Fruit fly (Drosophila melanogaster) whole organism, embryonic: ENCODE data around the gene CG5107.

ENCODE experiments used
- Ada2b ChIP-seq: fragments of 200-800 bp; sonication (Bioruptor generic); IDR thresholded peaks from 2 replicates; pipeline ENCODE4 v1.3.6; 2022; ENCODE audit warnings: missing biosample characterization, missing genetic modification characterization
- Awh ChIP-seq: fragments of 200-800 bp; sonication (Bioruptor generic); IDR thresholded peaks from 2 replicates; pipeline ENCODE4, ENCODE4 v1.3.6; 2022; ENCODE audit warnings: missing biosample characterization, missing genetic modification characterization
- Bgb ChIP-seq: fragments of 200-800 bp; sonication (Bioruptor generic); IDR thresholded peaks from 2 replicates; pipeline ENCODE4 v1.3.6; 2022; ENCODE audit warnings: missing biosample characterization, missing genetic modification characterization; ENCODE audit not compliant: partially characterized antibody
- CG10462 ChIP-seq: fragments of 200-800 bp; sonication (Bioruptor generic); optimal IDR thresholded peaks from 2 replicates; lab custom pipeline; 2016; ENCODE audit warnings: missing biosample characterization, missing genetic modification characterization
- CG13123 ChIP-seq: fragments of 200-800 bp; sonication (Bioruptor generic); optimal IDR thresholded peaks from 2 replicates; lab custom pipeline; 2016; ENCODE audit warnings: missing biosample characterization, missing genetic modification characterization
- CG13775 ChIP-seq: fragments of 200-800 bp; sonication (Bioruptor generic); optimal IDR thresholded peaks from 3 replicates; lab custom pipeline; 2017; ENCODE audit warnings: missing biosample characterization, mild to moderate bottlenecking, missing genetic modification characterization
- CG1603 ChIP-seq: fragments of 200-800 bp; sonication (Bioruptor generic); optimal IDR thresholded peaks from 2 replicates; lab custom pipeline; 2019; ENCODE audit warnings: missing biosample characterization, mild to moderate bottlenecking, missing genetic modification characterization, moderate library complexity
- CG16779 ChIP-seq: fragments of 200-800 bp; sonication (Bioruptor generic); IDR thresholded peaks from 2 replicates; pipeline ENCODE4 v1.3.6; 2022; ENCODE audit warnings: missing biosample characterization, missing genetic modification characterization
- CG16863 ChIP-seq: fragments of 200-800 bp; sonication (Bioruptor generic); optimal IDR thresholded peaks from 3 replicates; lab custom pipeline; 2016; ENCODE audit warnings: missing biosample characterization, missing genetic modification characterization
- CG17361 ChIP-seq: fragments of 200-800 bp; sonication (Bioruptor generic); IDR thresholded peaks from 3 replicates; pipeline ENCODE4 v1.3.6; 2022; ENCODE audit warnings: missing biosample characterization, missing genetic modification characterization
- CG17829 ChIP-seq: fragments of 200-800 bp; optimal IDR thresholded peaks from 2 replicates; lab custom pipeline; 2019; ENCODE audit warnings: missing biosample characterization, mild to moderate bottlenecking, missing genetic modification characterization, moderate library complexity
- CG3065 ChIP-seq: fragments of 200-800 bp; sonication (Bioruptor generic); optimal IDR thresholded peaks from 2 replicates; lab custom pipeline; 2016; ENCODE audit warnings: missing biosample characterization, missing genetic modification characterization
- CG32767 ChIP-seq: fragments of 200-800 bp; sonication (Bioruptor generic); IDR thresholded peaks from 2 replicates; pipeline ENCODE4 v1.3.6; 2022; ENCODE audit warnings: missing biosample characterization, missing genetic modification characterization
- CG3838 ChIP-seq: fragments of 200-800 bp; sonication (Bioruptor generic); optimal IDR thresholded peaks from 3 replicates; lab custom pipeline; 2016; ENCODE audit warnings: missing biosample characterization, missing genetic modification characterization
- CG4854 ChIP-seq: fragments of 200-800 bp; sonication (Bioruptor generic); optimal IDR thresholded peaks from 2 replicates; lab custom pipeline; 2016; ENCODE audit warnings: missing biosample characterization, missing genetic modification characterization, inconsistent platforms
- CG6175 ChIP-seq: fragments of 200-800 bp; sonication (Bioruptor generic); IDR thresholded peaks from 3 replicates; pipeline ENCODE4 v1.3.6; 2022; ENCODE audit warnings: missing biosample characterization, missing genetic modification characterization
- CG7271 ChIP-seq: fragments of 200-800 bp; sonication (Bioruptor generic); optimal IDR thresholded peaks from 2 replicates; lab custom pipeline; 2018; ENCODE audit warnings: missing biosample characterization, mild to moderate bottlenecking, missing genetic modification characterization, moderate library complexity
- D19B ChIP-seq: fragments of 200-800 bp; sonication (Bioruptor generic); optimal IDR thresholded peaks from 2 replicates; lab custom pipeline; 2017; ENCODE audit warnings: missing biosample characterization, mild to moderate bottlenecking, missing genetic modification characterization
- Dfd ChIP-seq, 2 experiments: fragments of >200 bp; optimal IDR thresholded peaks; 2 replicates each; lab custom pipeline; 2017; ENCODE audit warnings: missing biosample characterization in 2 of 2, missing genetic modification characterization in 2 of 2
- HLH3B ChIP-seq: fragments of 200-800 bp; sonication (Bioruptor generic); IDR thresholded peaks from 2 replicates; pipeline ENCODE4 v1.3.6; 2022; ENCODE audit warnings: missing biosample characterization, missing genetic modification characterization
- Hr78 ChIP-seq, 2 experiments: fragments of 200-800 bp in 1 of 2; fragments of >200 bp in 1 of 2; sonication (Bioruptor generic) in 1 of 2; optimal IDR thresholded peaks; 2 replicates each; lab custom pipeline; 2017 to 2019; ENCODE audit warnings: missing biosample characterization in 2 of 2, missing genetic modification characterization in 2 of 2, mild to moderate bottlenecking in 1 of 2, moderate library complexity in 1 of 2
- NFAT ChIP-seq: fragments of 200-800 bp; sonication (Bioruptor generic); IDR thresholded peaks from 2 replicates; pipeline ENCODE4 v1.3.6; 2022; ENCODE audit warnings: missing biosample characterization, missing genetic modification characterization
- Oli ChIP-seq: fragments of 200-800 bp; sonication (Bioruptor generic); optimal IDR thresholded peaks from 2 replicates; lab custom pipeline; 2018; ENCODE audit warnings: missing biosample characterization, mild to moderate bottlenecking, missing genetic modification characterization, moderate library complexity
- Sin3A ChIP-seq: fragments of >200 bp; optimal IDR thresholded peaks from 2 replicates; lab custom pipeline; 2018
- Six4 ChIP-seq: fragments of 200-800 bp; sonication (Bioruptor generic); optimal IDR thresholded peaks from 2 replicates; lab custom pipeline; 2016; ENCODE audit warnings: missing biosample characterization, missing genetic modification characterization
- Sry-δ ChIP-seq: fragments of 200-800 bp; sonication (Bioruptor generic); optimal IDR thresholded peaks from 2 replicates; lab custom pipeline; 2016; ENCODE audit warnings: missing biosample characterization, missing genetic modification characterization
- Stat92E ChIP-seq, 3 experiments: fragments of >200 bp in 2 of 3; fragments of 200-800 bp in 1 of 3; sonication (Bioruptor generic) in 1 of 3; optimal IDR thresholded peaks; 2 replicates each; lab custom pipeline; 2017 to 2019; ENCODE audit warnings: missing biosample characterization in 3 of 3, missing genetic modification characterization in 3 of 3, mild to moderate bottlenecking in 1 of 3, moderate library complexity in 1 of 3
- Usf ChIP-seq: fragments of 200-800 bp; sonication (Bioruptor generic); optimal IDR thresholded peaks from 2 replicates; lab custom pipeline; 2017; ENCODE audit warnings: missing genotype, missing biosample characterization, missing genetic modification characterization
- Vsx1 ChIP-seq: fragments of 200-800 bp; sonication (Bioruptor generic); optimal IDR thresholded peaks from 2 replicates; lab custom pipeline; 2017; ENCODE audit warnings: missing biosample characterization, mild to moderate bottlenecking, missing genetic modification characterization, missing genetic modification reagents
- abd-A ChIP-seq: fragments of 200-800 bp; sonication (Bioruptor generic); optimal IDR thresholded peaks from 3 replicates; lab custom pipeline; 2019; ENCODE audit warnings: missing biosample characterization, mild to moderate bottlenecking, missing genetic modification characterization, moderate library complexity
- ac ChIP-seq: fragments of 200-800 bp; sonication (Bioruptor generic); optimal IDR thresholded peaks from 3 replicates; lab custom pipeline; 2017; ENCODE audit warnings: missing biosample characterization, mild to moderate bottlenecking, missing genetic modification characterization
- ap ChIP-seq: fragments of 200-800 bp; sonication (Bioruptor generic); IDR thresholded peaks from 2 replicates; pipeline ENCODE4 v1.3.6; 2022; ENCODE audit warnings: missing biosample characterization, missing genetic modification characterization
- ara ChIP-seq: fragments of 200-800 bp; sonication (Bioruptor generic); IDR thresholded peaks from 2 replicates; pipeline ENCODE4 v1.3.6; 2022; ENCODE audit warnings: missing biosample characterization, missing genetic modification characterization
- az2 ChIP-seq: fragments of 200-800 bp; sonication (Bioruptor generic); optimal IDR thresholded peaks from 3 replicates; lab custom pipeline; 2016; ENCODE audit warnings: missing biosample characterization, missing genetic modification characterization
- chinmo ChIP-seq: fragments of 200-800 bp; sonication (Bioruptor generic); IDR thresholded peaks from 4 replicates; pipeline ENCODE4 v1.3.6; 2022; ENCODE audit warnings: missing biosample characterization, missing genetic modification characterization; ENCODE audit not compliant: partially characterized antibody
- crc ChIP-seq: fragments of 200-800 bp; sonication (Bioruptor generic); optimal IDR thresholded peaks from 2 replicates; lab custom pipeline; 2016; ENCODE audit warnings: missing biosample characterization, missing genetic modification characterization
- croc ChIP-seq: fragments of 200-800 bp; sonication (Bioruptor generic); conservative IDR thresholded peaks from 3 replicates; pipeline ENCODE4 v1.3.6; 2022; ENCODE audit warnings: missing biosample characterization, missing genetic modification characterization
- crp ChIP-seq, 2 experiments: fragments of 200-800 bp; sonication (Bioruptor generic); optimal IDR thresholded peaks; 2 replicates in 1 of 2; 3 replicates in 1 of 2; lab custom pipeline; 2017; ENCODE audit warnings: missing biosample characterization in 2 of 2, missing genetic modification characterization in 2 of 2, mild to moderate bottlenecking in 1 of 2, moderate library complexity in 1 of 2
- eve ChIP-seq, 2 experiments: fragments of >200 bp; optimal IDR thresholded peaks; 2 replicates each; lab custom pipeline; 2017; ENCODE audit warnings: missing biosample characterization in 2 of 2, missing genetic modification characterization in 2 of 2
- fd64A ChIP-seq: fragments of 200-800 bp; sonication (Bioruptor generic); optimal IDR thresholded peaks from 3 replicates; lab custom pipeline; 2018; ENCODE audit warnings: missing biosample characterization, mild to moderate bottlenecking, missing genetic modification characterization
- gcm2 ChIP-seq: fragments of 200-800 bp; sonication (Bioruptor generic); optimal IDR thresholded peaks from 2 replicates; lab custom pipeline; 2016; ENCODE audit warnings: missing biosample characterization, missing genetic modification characterization
- gsb-n ChIP-seq: fragments of 200-800 bp; sonication (Bioruptor generic); optimal IDR thresholded peaks from 3 replicates; lab custom pipeline; 2018; ENCODE audit warnings: missing biosample characterization, mild to moderate bottlenecking, missing genetic modification characterization
- klu ChIP-seq: fragments of 200-800 bp; sonication (Bioruptor generic); IDR thresholded peaks from 2 replicates; pipeline ENCODE4 v1.3.6; 2022; ENCODE audit warnings: missing biosample characterization, missing genetic modification characterization
- mam ChIP-seq: fragments of 200-800 bp; sonication (Bioruptor generic); optimal IDR thresholded peaks from 3 replicates; lab custom pipeline; 2016; ENCODE audit warnings: missing biosample characterization, missing genetic modification characterization
- oc ChIP-seq: fragments of 200-800 bp; sonication (Bioruptor generic); optimal IDR thresholded peaks from 2 replicates; lab custom pipeline; 2018; ENCODE audit warnings: missing biosample characterization, mild to moderate bottlenecking, missing genetic modification characterization, moderate library complexity
- pnt ChIP-seq: fragments of 200-800 bp; sonication (Bioruptor generic); optimal IDR thresholded peaks from 3 replicates; lab custom pipeline; 2016; ENCODE audit warnings: missing biosample characterization, missing genetic modification characterization
- pzg ChIP-seq: fragments of 200-800 bp; sonication (Bioruptor generic); optimal IDR thresholded peaks from 3 replicates; lab custom pipeline; 2018; ENCODE audit warnings: missing biosample characterization, mild to moderate bottlenecking, missing genetic modification characterization, moderate library complexity
- sd ChIP-seq: fragments of 200-800 bp; sonication (Bioruptor generic); optimal IDR thresholded peaks from 3 replicates; lab custom pipeline; 2018; ENCODE audit warnings: missing biosample characterization, mild to moderate bottlenecking, missing genetic modification characterization, moderate library complexity
- sens ChIP-seq: fragments of 200-800 bp; sonication (Bioruptor generic); peaks from one replicate; lab custom pipeline; 2016; ENCODE audit warnings: missing biosample characterization, missing genetic modification characterization
- sima ChIP-seq: fragments of 200-800 bp; sonication (Bioruptor generic); optimal IDR thresholded peaks from 2 replicates; lab custom pipeline; 2016; ENCODE audit warnings: missing biosample characterization, missing genetic modification characterization
- tgo ChIP-seq: fragments of 200-800 bp; sonication (Bioruptor generic); IDR thresholded peaks from 3 replicates; pipeline ENCODE4 v1.3.6; 2022; ENCODE audit warnings: missing biosample characterization, missing genetic modification characterization
- vfl ChIP-seq: fragments of 200-800 bp; sonication (Bioruptor generic); optimal IDR thresholded peaks from 2 replicates; lab custom pipeline; 2016; ENCODE audit warnings: missing biosample characterization, missing genetic modification characterization
- vvl ChIP-seq: fragments of 200-800 bp; sonication (Bioruptor generic); IDR thresholded peaks from 2 replicates; pipeline ENCODE4 v1.3.6; 2022; ENCODE audit warnings: missing biosample characterization, missing genetic modification characterization

Gene CG5107

dm6 chr3R:25550428-25550827 is 45.4 kb downstream of the CG5107 start:
- no peak for TF ChIP-seq CG32767 (GFP tag; lab: Robert Waterston, UW)
- TF ChIP-seq Ada2b = no peak
- no peak for TF ChIP-seq ap (GFP tag; lab: Robert Waterston, UW)
- TF ChIP-seq Sin3A (lab: Kevin White, UChicago) = no peak
- no peak for TF ChIP-seq Oli (tag; lab: Kevin White, UChicago)
- no peak for TF ChIP-seq CG17829 (tag; lab: Kevin White, UChicago)
- no peak for TF ChIP-seq Usf (GFP tag; lab: Kevin White, UChicago)
- TF ChIP-seq vvl (GFP tag; lab: Robert Waterston, UW) = peak; percentile 37; the same call in 1 of the 2 replicates
- no peak for TF ChIP-seq Dfd (GFP tag; optimal IDR thresholded peaks at IDR 0.05; lab: Kevin White, UChicago)
- TF ChIP-seq HLH3B (GFP tag; lab: Robert Waterston, UW) = no peak
- TF ChIP-seq sd (tag; lab: Kevin White, UChicago) = peak; percentile 33
- no peak for TF ChIP-seq sima
- no peak for TF ChIP-seq CG4854 (GFP tag; lab: Kevin White, UChicago)
- TF ChIP-seq abd-A (tag; lab: Kevin White, UChicago) = peak; percentile 62
- no peak for TF ChIP-seq CG16779 (GFP tag; lab: Robert Waterston, UW)
- TF ChIP-seq gcm2 (GFP tag; lab: Kevin White, UChicago) = no peak
- TF ChIP-seq klu = no peak
- no peak for TF ChIP-seq Bgb (GFP tag; lab: Robert Waterston, UW)
- no peak for TF ChIP-seq vfl (GFP tag; lab: Kevin White, UChicago)
- no peak for TF ChIP-seq CG16863 (GFP tag; lab: Kevin White, UChicago)
- TF ChIP-seq CG6175 = no peak
- TF ChIP-seq oc (tag; lab: Kevin White, UChicago) = peak; percentile 69
- no peak for TF ChIP-seq CG7271 (tag; lab: Kevin White, UChicago)
- TF ChIP-seq tgo (GFP tag; lab: Robert Waterston, UW) = no peak
- TF ChIP-seq az2 = no peak
- TF ChIP-seq CG17361 = no peak
- no peak for TF ChIP-seq ara (GFP tag; lab: Robert Waterston, UW)
- no peak for TF ChIP-seq ac (GFP tag; lab: Kevin White, UChicago)
- no peak for TF ChIP-seq CG1603 (tag; lab: Kevin White, UChicago)
- no peak for TF ChIP-seq croc (GFP tag; lab: Robert Waterston, UW)
- TF ChIP-seq Sry-δ = no peak
- peak; percentile 35 for TF ChIP-seq Vsx1 (GFP tag; lab: Kevin White, UChicago)
- TF ChIP-seq CG3838 (GFP tag; lab: Kevin White, UChicago) = no peak
- no peak for TF ChIP-seq D19B (GFP tag; lab: Kevin White, UChicago)
- TF ChIP-seq sens (GFP tag; lab: Kevin White, UChicago) = peak; percentile 57
- peak; percentile 34 for TF ChIP-seq gsb-n (tag; lab: Kevin White, UChicago)
- TF ChIP-seq Stat92E (GFP tag; optimal IDR thresholded peaks at IDR 0.05; lab: Kevin White, UChicago) = no peak
- TF ChIP-seq eve (GFP tag; optimal IDR thresholded peaks at IDR 0.05; lab: Kevin White, UChicago) = no peak
- TF ChIP-seq CG13123 (GFP tag; lab: Kevin White, UChicago) = no peak
- no peak for TF ChIP-seq NFAT (GFP tag; lab: Robert Waterston, UW)
- TF ChIP-seq crp (GFP tag; optimal IDR thresholded peaks at IDR 0.05; lab: Kevin White, UChicago) = no peak
- TF ChIP-seq CG3065 (GFP tag; lab: Kevin White, UChicago) = no peak
- no peak for TF ChIP-seq crc (GFP tag; lab: Kevin White, UChicago)
- TF ChIP-seq fd64A = no peak
- peak; percentile 79 for TF ChIP-seq Awh (GFP tag; lab: Robert Waterston, UW)
- no peak for TF ChIP-seq mam
- TF ChIP-seq chinmo = 0 out of 4 replicates have a peak, but pooled peaks have one; percentile 25
- TF ChIP-seq CG10462 = no peak
- no peak for TF ChIP-seq pnt (GFP tag; lab: Kevin White, UChicago)
- no peak for TF ChIP-seq Six4 (GFP tag; lab: Kevin White, UChicago)
- TF ChIP-seq Hr78 (GFP tag; optimal IDR thresholded peaks at IDR 0.05; lab: Kevin White, UChicago) = no peak
- no peak for TF ChIP-seq CG13775 (GFP tag; lab: Kevin White, UChicago)
- TF ChIP-seq pzg (GFP tag; lab: Kevin White, UChicago) = no peak
